Fruit fly (Drosophila melanogaster) whole organism: Measurements from ENCODE around the gene CG32988.

Source experiments
- CG8478 ChIP-seq: fragments of >200 bp; optimal IDR thresholded peaks from 2 replicates; lab custom pipeline; 2018; ENCODE audit warnings: inconsistent platforms
- Dll ChIP-seq: fragments of >200 bp; optimal IDR thresholded peaks from 2 replicates; lab custom pipeline; 2017
- EcR ChIP-seq, 2 experiments: fragments of >200 bp; optimal IDR thresholded peaks; 2 replicates each; lab custom pipeline; 2017; ENCODE audit warnings: missing biosample characterization in 2 of 2, missing genetic modification characterization in 2 of 2, missing genetic modification reagents in 2 of 2
- pan ChIP-seq: fragments of >200 bp; optimal IDR thresholded peaks from 2 replicates; lab custom pipeline; 2017
- psq ChIP-seq: fragments of >200 bp; optimal IDR thresholded peaks from 2 replicates; lab custom pipeline; 2017
- usp ChIP-seq: fragments of >200 bp; optimal IDR thresholded peaks from 2 replicates; lab custom pipeline; 2017; ENCODE audit warnings: missing biosample characterization, missing genetic modification characterization, mixed read lengths

The CG32988 gene

DNA sequence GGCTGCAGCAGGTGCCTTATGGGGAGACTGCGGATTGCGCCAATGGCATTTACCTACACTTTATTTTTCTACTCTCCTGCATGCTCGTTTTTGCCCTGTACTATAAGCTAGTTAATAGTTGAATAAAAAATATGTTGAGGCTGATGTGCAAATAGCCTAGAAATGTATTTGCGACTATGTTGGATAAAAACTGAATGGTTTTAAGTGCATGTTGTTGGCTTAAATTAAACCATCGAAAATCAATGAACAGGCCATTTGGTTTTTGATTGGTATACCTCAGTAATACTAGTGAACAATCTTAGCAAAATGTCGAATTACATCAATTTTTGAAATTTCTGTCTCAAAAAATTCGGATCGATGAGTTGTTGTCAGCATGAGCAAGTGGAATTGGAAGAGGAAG, 886 bp downstream of the CG32988 start, which contains the start of gene CG32983:
CG32983 (plus strand) TSS at position 301 of the 400 bp plus-strand sequence.
- no peak for TF ChIP-seq usp
- no peak for TF ChIP-seq psq
- no peak for TF ChIP-seq pan (lab: Kevin White, UChicago)
- no peak for TF ChIP-seq Dll (lab: Kevin White, UChicago)
- TF ChIP-seq EcR (GFP tag; optimal IDR thresholded peaks at IDR 0.05; lab: Kevin White, UChicago): no peak
- TF ChIP-seq CG8478 (lab: Kevin White, UChicago): no peak

dm6 chr2L:8866467-8866866, 1.8 kb downstream of the CG32988 start, which contains the start of gene CG9483:
CG9483 (plus strand) TSS chr2L:8866767.
- TF ChIP-seq Dll (lab: Kevin White, UChicago) (no peak), EcR (GFP tag; optimal IDR thresholded peaks at IDR 0.05; lab: Kevin White, UChicago) (no peak), usp (no peak), pan (lab: Kevin White, UChicago) (no peak), psq (no peak), CG8478 (lab: Kevin White, UChicago) (no peak)

DNA sequence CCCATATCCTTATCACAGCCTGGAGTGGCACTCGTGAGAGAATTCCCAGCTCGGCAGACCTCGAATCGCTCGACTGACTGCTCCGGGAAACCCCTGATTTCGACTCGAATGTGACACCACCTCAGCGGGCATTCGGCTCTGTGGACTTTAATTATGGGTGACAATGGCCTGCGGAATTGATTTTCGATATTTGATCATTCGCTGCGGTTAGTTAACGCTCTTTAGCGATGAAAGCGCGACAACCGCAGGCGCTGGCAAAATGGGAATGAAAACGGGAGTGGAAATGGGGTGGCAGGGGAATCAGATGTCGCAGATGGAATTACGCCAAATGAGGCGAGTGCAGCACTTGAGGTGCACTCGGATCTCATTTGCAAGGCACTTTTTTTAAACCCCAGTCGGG, 7.0 kb downstream of the CG32988 start:
- TF ChIP-seq psq (no peak), Dll (lab: Kevin White, UChicago) (no peak), usp (no peak), EcR (GFP tag; optimal IDR thresholded peaks at IDR 0.05; lab: Kevin White, UChicago) (no peak), pan (lab: Kevin White, UChicago) (no peak), CG8478 (lab: Kevin White, UChicago) (no peak)

- TF ChIP-seq Dll (lab: Kevin White, UChicago) (no peak), usp (no peak), psq (no peak)
Observed at dm6 chr2L:8875835-8876234, 11.2 kb downstream of the CG32988 start.

DNA sequence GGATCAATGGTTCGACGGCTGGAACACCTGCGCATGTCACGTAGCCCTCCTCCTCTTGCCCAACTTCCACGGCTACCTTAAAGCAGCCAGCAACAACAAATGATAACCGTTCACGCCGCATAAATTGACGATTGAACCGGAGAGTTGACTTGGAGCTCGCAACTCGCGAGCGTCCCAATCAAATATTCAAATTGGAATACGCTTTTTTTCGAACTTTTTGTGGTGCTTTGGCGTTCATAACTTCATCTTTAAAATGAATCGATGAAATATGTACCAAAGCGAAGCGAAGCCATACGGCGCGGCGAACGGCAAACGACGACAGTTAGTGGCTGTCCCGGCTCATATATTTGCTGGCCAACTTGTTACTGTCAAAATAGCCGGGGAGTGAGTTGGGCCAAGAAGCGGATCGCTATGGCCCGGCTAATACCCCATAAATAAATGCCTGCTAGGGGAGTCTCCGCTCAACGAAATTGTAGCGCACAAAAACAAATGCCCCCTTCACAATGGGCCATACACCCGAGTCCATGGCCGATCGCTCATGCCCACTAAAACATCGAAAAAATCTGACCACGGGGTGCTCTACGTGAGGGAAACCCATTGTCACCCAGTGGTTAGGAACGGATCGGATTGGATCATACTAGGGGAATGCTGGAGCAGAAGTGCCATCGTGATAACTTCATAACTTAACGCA, 14.7 kb downstream of the CG32988 start:
- TF ChIP-seq CG8478 (lab: Kevin White, UChicago) (no peak), usp (no peak), pan (lab: Kevin White, UChicago) (no peak), psq (no peak), EcR (GFP tag; optimal IDR thresholded peaks at IDR 0.05; lab: Kevin White, UChicago) (no peak), Dll (lab: Kevin White, UChicago) (no peak)

DNA sequence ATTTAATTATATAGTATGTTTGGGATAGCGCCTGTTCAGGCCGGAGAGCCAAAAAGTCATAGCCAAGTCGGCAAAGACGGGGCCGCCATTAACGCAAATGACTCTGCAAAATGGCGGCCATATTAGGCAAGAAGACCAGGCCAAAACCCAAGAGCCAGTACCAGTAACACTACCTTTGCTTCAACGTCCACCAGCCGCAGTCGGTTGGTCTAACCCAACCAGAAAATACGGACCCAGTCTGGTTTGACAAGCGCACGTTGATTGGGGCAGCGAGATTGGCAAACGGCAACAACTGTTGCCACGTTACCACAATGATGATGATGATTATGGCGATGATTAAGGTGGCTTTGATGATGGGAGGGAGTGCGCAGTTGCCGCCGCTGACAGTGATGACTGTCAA, 16.4 kb downstream of the CG32988 start:
- no peak for TF ChIP-seq CG8478 (lab: Kevin White, UChicago)
- TF ChIP-seq usp: no peak
- no peak for TF ChIP-seq EcR (GFP tag; optimal IDR thresholded peaks at IDR 0.05; lab: Kevin White, UChicago)
- TF ChIP-seq Dll (lab: Kevin White, UChicago): peak; percentile 15
- TF ChIP-seq psq: no peak
- TF ChIP-seq pan (lab: Kevin White, UChicago): no peak

DNA sequence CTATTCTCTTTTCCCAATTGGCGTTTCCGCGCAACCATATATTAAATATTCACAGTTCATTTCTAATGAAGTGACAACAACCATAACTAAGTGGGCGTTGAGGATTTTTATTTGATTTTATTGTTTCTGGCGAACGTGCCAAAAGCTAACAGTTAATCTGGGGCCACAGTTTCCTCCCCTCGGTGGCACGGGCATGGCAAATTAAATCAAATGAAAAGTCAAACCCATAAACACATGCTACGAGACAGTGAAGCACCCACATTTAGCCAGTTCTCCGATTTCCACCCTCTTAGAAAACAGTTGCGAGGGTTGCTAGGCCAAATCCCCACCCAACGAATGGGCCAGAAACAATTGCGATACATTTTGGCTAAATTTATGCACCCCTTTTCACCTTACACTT, 19.4 kb downstream of the CG32988 start:
- TF ChIP-seq psq: no peak
- TF ChIP-seq EcR (GFP tag; optimal IDR thresholded peaks at IDR 0.05; lab: Kevin White, UChicago): no peak
- no peak for TF ChIP-seq CG8478 (lab: Kevin White, UChicago)
- no peak for TF ChIP-seq Dll (lab: Kevin White, UChicago)
- TF ChIP-seq usp: no peak

- TF ChIP-seq CG8478 (lab: Kevin White, UChicago) (no peak), usp (no peak), Dll (lab: Kevin White, UChicago) (no peak), EcR (GFP tag; optimal IDR thresholded peaks at IDR 0.05; lab: Kevin White, UChicago) (no peak), pan (lab: Kevin White, UChicago) (no peak), psq (no peak)
Observed at dm6 chr2L:8888210-8888609, 23.5 kb downstream of the CG32988 start.

- TF ChIP-seq EcR (GFP tag; optimal IDR thresholded peaks at IDR 0.05; lab: Kevin White, UChicago) (no peak), CG8478 (lab: Kevin White, UChicago) (no peak), psq (no peak), pan (lab: Kevin White, UChicago) (no peak), usp (no peak)
Observed at dm6 chr2L:8888720-8889119, 24.1 kb downstream of the CG32988 start.

DNA sequence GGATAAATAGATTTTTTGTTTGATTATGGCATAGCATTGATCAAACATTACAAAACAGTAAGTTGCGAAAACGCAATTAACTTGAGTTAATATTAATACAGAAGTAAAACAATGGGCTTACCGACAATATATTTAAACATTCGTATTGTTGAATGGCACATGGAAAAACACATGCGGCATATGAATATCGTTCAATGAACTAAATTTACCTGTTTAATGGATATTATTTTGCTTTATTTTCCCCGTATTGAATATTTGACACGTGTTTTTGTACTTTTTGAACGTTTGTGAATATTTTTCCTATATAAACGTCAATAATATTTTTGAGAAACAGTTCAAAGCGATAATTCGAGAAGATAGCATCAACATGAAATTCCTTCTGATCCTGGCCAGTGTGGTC, 26.5 kb downstream of the CG32988 start, which contains the start of gene CG42713:
CG42713 (plus strand) TSS at position 301 of the 400 bp plus-strand sequence.
- TF ChIP-seq psq (no peak), pan (lab: Kevin White, UChicago) (no peak), usp (no peak), Dll (lab: Kevin White, UChicago) (no peak), EcR (GFP tag; optimal IDR thresholded peaks at IDR 0.05; lab: Kevin White, UChicago) (no peak)

DNA sequence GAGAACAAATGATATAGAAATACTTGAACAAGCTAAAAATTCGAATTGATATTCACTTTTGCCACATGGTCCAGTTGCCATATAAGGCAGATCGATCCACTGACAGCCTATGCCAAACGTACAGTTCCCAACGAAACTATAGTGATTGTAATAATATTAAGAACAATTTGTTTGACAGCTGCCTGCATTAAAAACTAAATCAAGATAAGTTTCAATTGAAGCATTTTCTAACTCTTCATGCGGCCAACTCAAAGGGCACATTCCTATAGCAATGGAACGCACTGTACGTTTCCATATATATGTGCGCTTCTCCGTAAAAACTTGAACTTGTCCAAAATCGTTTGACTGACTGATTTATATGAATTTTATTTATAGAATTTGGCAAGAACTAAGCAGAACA, 29.6 kb downstream of the CG32988 start:
- TF ChIP-seq usp: no peak
- TF ChIP-seq Dll (lab: Kevin White, UChicago): no peak
- TF ChIP-seq psq: no peak
- no peak for TF ChIP-seq pan (lab: Kevin White, UChicago)
- no peak for TF ChIP-seq CG8478 (lab: Kevin White, UChicago)
- TF ChIP-seq EcR (GFP tag; optimal IDR thresholded peaks at IDR 0.05; lab: Kevin White, UChicago): no peak

dm6 chr2L:8897954-8898713, 33.5 kb downstream of the CG32988 start:
- TF ChIP-seq CG8478 (lab: Kevin White, UChicago) (no peak), usp (no peak), pan (lab: Kevin White, UChicago) (no peak), psq (no peak), EcR (GFP tag; optimal IDR thresholded peaks at IDR 0.05; lab: Kevin White, UChicago) (no peak), Dll (lab: Kevin White, UChicago) (no peak)
